Fruit fly (Drosophila melanogaster) whole organism, prepupa: ENCODE results near the gene Psn.
A peak's percentile ranks its signal among the peaks of the same experiment; 100 is the strongest.

Source experiments
- CG10631 ChIP-seq: fragments of 200-800 bp; sonication (Bioruptor generic); optimal IDR thresholded peaks from 2 replicates; lab custom pipeline; 2016; ENCODE audit warnings: missing biosample characterization, missing genetic modification characterization
- CG10669 ChIP-seq: fragments of 200-800 bp; sonication (Bioruptor generic); optimal IDR thresholded peaks from 3 replicates; lab custom pipeline; 2018; ENCODE audit warnings: missing biosample characterization, mild to moderate bottlenecking, missing genetic modification characterization, moderate library complexity
- CG11294 ChIP-seq: fragments of 200-800 bp; sonication (Bioruptor generic); IDR thresholded peaks from 2 replicates; pipeline ENCODE4 v1.3.6; 2022; ENCODE audit warnings: missing biosample characterization, missing genetic modification characterization
- CG11762 ChIP-seq: fragments of 200-800 bp; sonication (Bioruptor generic); optimal IDR thresholded peaks from 3 replicates; lab custom pipeline; 2016; ENCODE audit warnings: missing biosample characterization, missing genetic modification characterization; ENCODE audit not compliant: insufficient read depth
- CG11902 ChIP-seq: fragments of 200-800 bp; sonication (Bioruptor generic); optimal IDR thresholded peaks from 3 replicates; lab custom pipeline; 2016; ENCODE audit warnings: missing biosample characterization, missing genetic modification characterization
- CG15336 ChIP-seq: fragments of 200-800 bp; sonication (Bioruptor generic); IDR thresholded peaks from 2 replicates; pipeline ENCODE4 v1.3.6; 2022; ENCODE audit warnings: missing biosample characterization, missing genetic modification characterization
- CG1621 ChIP-seq: fragments of 200-800 bp; sonication (Bioruptor generic); optimal IDR thresholded peaks from 3 replicates; lab custom pipeline; 2018; ENCODE audit warnings: missing biosample characterization, mild to moderate bottlenecking, missing genetic modification characterization
- CG16779 ChIP-seq: fragments of 200-800 bp; sonication (Bioruptor generic); optimal IDR thresholded peaks from 3 replicates; lab custom pipeline; 2017; ENCODE audit warnings: missing biosample characterization, mild to moderate bottlenecking, missing genetic modification characterization
- CG3032 ChIP-seq: fragments of 200-800 bp; optimal IDR thresholded peaks from 2 replicates; lab custom pipeline; 2019; ENCODE audit warnings: missing biosample characterization, mild to moderate bottlenecking, missing genetic modification characterization, moderate library complexity
- CG31627 ChIP-seq: fragments of 200-800 bp; sonication (Bioruptor generic); optimal IDR thresholded peaks from 3 replicates; lab custom pipeline; 2016; ENCODE audit warnings: missing biosample characterization, missing genetic modification characterization
- CG32006 ChIP-seq: fragments of 200-800 bp; sonication (Bioruptor generic); optimal IDR thresholded peaks from 3 replicates; lab custom pipeline; 2017; ENCODE audit warnings: missing biosample characterization, mild to moderate bottlenecking, missing genetic modification characterization
- CG6163 ChIP-seq: fragments of 200-800 bp; sonication (Bioruptor generic); IDR thresholded peaks from 3 replicates; pipeline ENCODE4 v1.3.6; 2022; ENCODE audit warnings: missing biosample characterization, missing genetic modification characterization
- CG6276 ChIP-seq: fragments of 200-800 bp; sonication (Bioruptor generic); optimal IDR thresholded peaks from 2 replicates; lab custom pipeline; 2017; ENCODE audit warnings: missing biosample characterization, mild to moderate bottlenecking, missing genetic modification characterization
- CG6792 ChIP-seq: fragments of 200-800 bp; sonication (Bioruptor generic); optimal IDR thresholded peaks from 3 replicates; lab custom pipeline; 2016; ENCODE audit warnings: missing biosample characterization, missing genetic modification characterization
- CG6808 ChIP-seq: fragments of 200-800 bp; sonication (Bioruptor generic); optimal IDR thresholded peaks from 3 replicates; lab custom pipeline; 2017; ENCODE audit warnings: missing biosample characterization, missing genetic modification characterization, mild to moderate bottlenecking, moderate library complexity, missing genetic modification reagents
- CG6854 ChIP-seq: fragments of 200-800 bp; sonication (Bioruptor generic); optimal IDR thresholded peaks from 2 replicates; lab custom pipeline; 2017; ENCODE audit warnings: missing biosample characterization, mild to moderate bottlenecking, missing genetic modification characterization
- CG7368 ChIP-seq: fragments of 200-800 bp; sonication (Bioruptor generic); optimal IDR thresholded peaks from 3 replicates; lab custom pipeline; 2016; ENCODE audit warnings: missing biosample characterization, missing genetic modification characterization
- CG9139 ChIP-seq: fragments of 200-800 bp; sonication (Bioruptor generic); optimal IDR thresholded peaks from 3 replicates; lab custom pipeline; 2017; ENCODE audit warnings: missing biosample characterization, mild to moderate bottlenecking, missing genetic modification characterization
- Eip75B ChIP-seq: fragments of 200-800 bp; sonication (Bioruptor generic); optimal IDR thresholded peaks from 3 replicates; lab custom pipeline; 2016; ENCODE audit warnings: missing biosample characterization, missing genetic modification characterization
- Eip78C ChIP-seq: fragments of 200-800 bp; sonication (Bioruptor generic); peaks from one replicate; lab custom pipeline; 2016; ENCODE audit warnings: missing biosample characterization, missing genetic modification characterization
- Eip93F ChIP-seq: fragments of 200-800 bp; sonication (Bioruptor generic); optimal IDR thresholded peaks from 2 replicates; lab custom pipeline; 2016; ENCODE audit warnings: missing biosample characterization, mild to moderate bottlenecking, missing genetic modification characterization
- Ets96B ChIP-seq: fragments of 200-800 bp; optimal IDR thresholded peaks from 2 replicates; lab custom pipeline; 2019; ENCODE audit warnings: missing biosample characterization, mild to moderate bottlenecking, missing genetic modification characterization, moderate library complexity
- Gug ChIP-seq: fragments of 200-800 bp; sonication (Bioruptor generic); IDR thresholded peaks from 2 replicates; pipeline ENCODE4 v1.3.6; 2022; ENCODE audit warnings: missing biosample characterization, missing genetic modification characterization
- Hr38 ChIP-seq: sonication (Bioruptor generic); optimal IDR thresholded peaks from 2 replicates; lab custom pipeline; 2016; ENCODE audit warnings: missing biosample characterization, missing genetic modification characterization
- Hr39 ChIP-seq: fragments of 200-800 bp; sonication (Bioruptor generic); optimal IDR thresholded peaks from 2 replicates; lab custom pipeline; 2016; ENCODE audit warnings: missing biosample characterization, missing genetic modification characterization
- Hr4 ChIP-seq: fragments of 200-800 bp; sonication (Bioruptor generic); optimal IDR thresholded peaks from 3 replicates; lab custom pipeline; 2016; ENCODE audit warnings: missing biosample characterization, missing genetic modification characterization
- Lpt ChIP-seq: fragments of 200-800 bp; sonication (Bioruptor generic); optimal IDR thresholded peaks from 3 replicates; lab custom pipeline; 2016; ENCODE audit warnings: missing biosample characterization, missing genetic modification characterization
- Met ChIP-seq: fragments of 200-800 bp; sonication (Bioruptor generic); optimal IDR thresholded peaks from 3 replicates; lab custom pipeline; 2016; ENCODE audit warnings: missing biosample characterization, missing genetic modification characterization
- Smox ChIP-seq: fragments of 200-800 bp; sonication (Bioruptor generic); optimal IDR thresholded peaks from 3 replicates; lab custom pipeline; 2016; ENCODE audit warnings: missing biosample characterization, missing genetic modification characterization
- Sox14 ChIP-seq: fragments of 200-800 bp; sonication (Bioruptor generic); optimal IDR thresholded peaks from 3 replicates; lab custom pipeline; 2016; ENCODE audit warnings: missing biosample characterization, missing genetic modification characterization
- achi ChIP-seq: fragments of 200-800 bp; sonication (Bioruptor generic); optimal IDR thresholded peaks from 3 replicates; lab custom pipeline; 2016; ENCODE audit warnings: missing biosample characterization, missing genetic modification characterization
- cyc ChIP-seq: fragments of 200-800 bp; sonication (Bioruptor generic); optimal IDR thresholded peaks from 3 replicates; lab custom pipeline; 2016; ENCODE audit warnings: missing biosample characterization, missing genetic modification characterization
- dac ChIP-seq: fragments of 200-800 bp; sonication (Bioruptor generic); optimal IDR thresholded peaks from 2 replicates; lab custom pipeline; 2017; ENCODE audit warnings: missing biosample characterization, mild to moderate bottlenecking, missing genetic modification characterization
- dsx ChIP-seq: fragments of 200-800 bp; optimal IDR thresholded peaks from 3 replicates; lab custom pipeline; 2019; ENCODE audit warnings: missing biosample characterization, mild to moderate bottlenecking, missing genetic modification characterization, moderate library complexity; ENCODE audit not compliant: poor library complexity, severe bottlenecking
- esn ChIP-seq: fragments of 200-800 bp; sonication (Bioruptor generic); optimal IDR thresholded peaks from 2 replicates; lab custom pipeline; 2016; ENCODE audit warnings: missing biosample characterization, mild to moderate bottlenecking, missing genetic modification characterization, moderate library complexity
- fd59A ChIP-seq: fragments of 200-800 bp; sonication (Bioruptor generic); optimal IDR thresholded peaks from 2 replicates; lab custom pipeline; 2017; ENCODE audit warnings: missing biosample characterization, mild to moderate bottlenecking, missing genetic modification characterization, missing genetic modification reagents
- fd85E ChIP-seq: fragments of 200-800 bp; sonication (Bioruptor generic); optimal IDR thresholded peaks from 3 replicates; lab custom pipeline; 2016; ENCODE audit warnings: missing biosample characterization, missing genetic modification characterization
- net ChIP-seq: fragments of 200-800 bp; sonication (Bioruptor generic); optimal IDR thresholded peaks from 3 replicates; lab custom pipeline; 2016; ENCODE audit warnings: missing biosample characterization, missing genetic modification characterization
- pdm3 ChIP-seq: fragments of 200-800 bp; sonication (Bioruptor generic); optimal IDR thresholded peaks from 3 replicates; lab custom pipeline; 2016; ENCODE audit warnings: missing biosample characterization, missing genetic modification characterization
- spab ChIP-seq: fragments of 200-800 bp; sonication (Bioruptor generic); optimal IDR thresholded peaks from 2 replicates; lab custom pipeline; 2017; ENCODE audit warnings: missing biosample characterization, mild to moderate bottlenecking, missing genetic modification characterization, missing genetic modification reagents
- ss ChIP-seq, 2 experiments: fragments of 200-800 bp; sonication (Bioruptor generic); optimal IDR thresholded peaks; 2 replicates in 1 of 2; 3 replicates in 1 of 2; lab custom pipeline; 2017 to 2018; ENCODE audit warnings: mild to moderate bottlenecking in 2 of 2, missing biosample characterization in 2 of 2, missing genetic modification characterization in 2 of 2, moderate library complexity in 1 of 2
- svp ChIP-seq: fragments of 200-800 bp; sonication (Bioruptor generic); peaks from one replicate; lab custom pipeline; 2016; ENCODE audit warnings: missing biosample characterization, missing genetic modification characterization
- topi ChIP-seq: fragments of 200-800 bp; sonication (Bioruptor generic); optimal IDR thresholded peaks from 3 replicates; lab custom pipeline; 2016; ENCODE audit warnings: missing biosample characterization, missing genetic modification characterization

Psn gene

dm6 chr3L:20471499-20472313 is 39.4 kb downstream of the Psn start (continued):
- TF ChIP-seq CG1621 (no peak), Eip78C (GFP tag; lab: Kevin White, UChicago) (peak; percentile 75), CG7368 (no peak), CG6276 (no peak), CG6163 (GFP tag; lab: Robert Waterston, UW) (0 out of 3 replicates have a peak, but pooled peaks have one; percentile 31), cyc (GFP tag; lab: Kevin White, UChicago) (no peak), Eip93F (GFP tag; lab: Kevin White, UChicago) (no peak), Hr38 (GFP tag; lab: Kevin White, UChicago) (no peak), Gug (GFP tag; lab: Robert Waterston, UW) (no peak), esn (GFP tag; lab: Kevin White, UChicago) (peak; percentile 10), CG3032 (tag; lab: Kevin White, UChicago) (peak; percentile 49), Ets96B (no peak), ss (GFP tag; optimal IDR thresholded peaks at IDR 0.05; lab: Kevin White, UChicago) (no peak), net (GFP tag; lab: Kevin White, UChicago) (peak; percentile 8), CG10631 (GFP tag; lab: Kevin White, UChicago) (peak; percentile 12), CG32006 (GFP tag; lab: Kevin White, UChicago) (peak; percentile 22), topi (no peak), Lpt (GFP tag; lab: Kevin White, UChicago) (peak; percentile 23), CG31627 (no peak), CG6792 (GFP tag; lab: Kevin White, UChicago) (no peak)

dm6 chr3L:20472607-20473006 is 40.3 kb downstream of the Psn start:
- TF ChIP-seq Eip75B (no peak), svp (no peak), CG10669 (GFP tag; lab: Kevin White, UChicago) (no peak), Sox14 (GFP tag; lab: Kevin White, UChicago) (no peak), CG11294 (GFP tag; lab: Robert Waterston, UW) (no peak), CG16779 (no peak)

dm6 chr3L:20473021-20473799 is 40.9 kb downstream of the Psn start, which contains the start of the genes CG32428 and CG5969:
CG32428 (minus strand) TSS chr3L:20473723.
CG5969 (plus strand) TSS chr3L:20473783.
- peak; percentile 57 for TF ChIP-seq net (GFP tag; lab: Kevin White, UChicago)
- TF ChIP-seq CG6808 (GFP tag; lab: Kevin White, UChicago), result peak; percentile 48
- TF ChIP-seq pdm3 (GFP tag; lab: Kevin White, UChicago), result peak; percentile 62
- no peak for TF ChIP-seq CG6854 (GFP tag; lab: Kevin White, UChicago)
- TF ChIP-seq CG11902 (GFP tag; lab: Kevin White, UChicago), result peak; percentile 58
- TF ChIP-seq Met, result peak; percentile 47
- peak; percentile 64 for TF ChIP-seq dsx
- TF ChIP-seq Ets96B, result peak; percentile 75
- TF ChIP-seq Lpt (GFP tag; lab: Kevin White, UChicago), result no peak
- TF ChIP-seq Eip75B, result peak; percentile 45
- peak; percentile 78 for TF ChIP-seq Eip78C (GFP tag; lab: Kevin White, UChicago)
- TF ChIP-seq CG10669 (GFP tag; lab: Kevin White, UChicago), result peak; percentile 71
- peak; percentile 16 for TF ChIP-seq dac (GFP tag; lab: Kevin White, UChicago)
- peak; percentile 62 for TF ChIP-seq Hr4 (GFP tag; lab: Kevin White, UChicago)
- TF ChIP-seq CG15336 (GFP tag; lab: Robert Waterston, UW), result peak; percentile 83
- peak; percentile 53 for TF ChIP-seq cyc (GFP tag; lab: Kevin White, UChicago)
- TF ChIP-seq CG11294 (GFP tag; lab: Robert Waterston, UW), result peak; percentile 53
- TF ChIP-seq esn (GFP tag; lab: Kevin White, UChicago), result peak; percentile 62
- no peak for TF ChIP-seq CG9139 (GFP tag; lab: Kevin White, UChicago)
- peak; percentile 85 for TF ChIP-seq svp
- peak; percentile 28 for TF ChIP-seq spab (GFP tag; lab: Kevin White, UChicago)
- TF ChIP-seq fd59A, result no peak
- peak; percentile 80 for TF ChIP-seq CG32006 (GFP tag; lab: Kevin White, UChicago)
- peak; percentile 81 for TF ChIP-seq achi
- TF ChIP-seq Gug (GFP tag; lab: Robert Waterston, UW), result peak; percentile 71
- peak; percentile 50 for TF ChIP-seq Smox
- TF ChIP-seq Hr39 (GFP tag; lab: Kevin White, UChicago), result peak; percentile 51
- peak; percentile 38 to 64 for TF ChIP-seq ss (GFP tag; optimal IDR thresholded peaks at IDR 0.05; lab: Kevin White, UChicago)
- peak; percentile 33 for TF ChIP-seq fd85E (GFP tag; lab: Kevin White, UChicago)
- TF ChIP-seq CG11762 (GFP tag; lab: Kevin White, UChicago), result peak; percentile 41
